Fruit fly (Drosophila melanogaster): ENCODE results near the gene CG13050.

The CG13050 gene

dm6 chr3L:16228659-16229205 is 50.3 kb downstream of the CG13050 start, which contains the start of gene Tmx3 (continued):
- TF ChIP-seq eg (GFP tag; IDR thresholded peaks at IDR 0.05): no peak; the same call in 1 of the 3 replicates
- peak; percentile 58 for TF ChIP-seq Sox102F (GFP tag; optimal IDR thresholded peaks at IDR 0.05)
- TF ChIP-seq Hr4 (GFP tag; optimal IDR thresholded peaks at IDR 0.05): peak; percentile 74
- TF ChIP-seq topi (GFP tag; optimal IDR thresholded peaks at IDR 0.05): peak; percentile 72
- peak; percentile 80 for TF ChIP-seq CG6792 (GFP tag; optimal IDR thresholded peaks at IDR 0.05)
- peak; percentile 76 for TF ChIP-seq Met (GFP tag; optimal IDR thresholded peaks at IDR 0.05)
- peak; percentile 90 for TF ChIP-seq svp (GFP tag)
- TF ChIP-seq CG34406 (GFP tag; optimal IDR thresholded peaks at IDR 0.05): peak; percentile 82
- peak; percentile 64 for TF ChIP-seq CG11902 (GFP tag; optimal IDR thresholded peaks at IDR 0.05)
- peak; percentile 69 for TF ChIP-seq Sox14 (GFP tag; optimal IDR thresholded peaks at IDR 0.05)
- peak; percentile 39 for TF ChIP-seq CG7368 (GFP tag; optimal IDR thresholded peaks at IDR 0.05)
- TF ChIP-seq CG32006 (GFP tag; optimal IDR thresholded peaks at IDR 0.05): peak; percentile 86
- TF ChIP-seq acj6 (GFP tag; optimal IDR thresholded peaks at IDR 0.05): peak; percentile 86
- peak; percentile 74 for TF ChIP-seq CG31627 (GFP tag; optimal IDR thresholded peaks at IDR 0.05)
- TF ChIP-seq CG11762 (GFP tag; optimal IDR thresholded peaks at IDR 0.05; ENCODE audit: insufficient read depth): peak; percentile 41
- TF ChIP-seq CG1621 (tag; optimal IDR thresholded peaks at IDR 0.05): no peak
- peak; percentile 52 for TF ChIP-seq fd59A (GFP tag; optimal IDR thresholded peaks at IDR 0.05)
- peak; percentile 80 for TF ChIP-seq CG8632 (GFP tag; optimal IDR thresholded peaks at IDR 0.05)
